Worm (Caenorhabditis elegans): ENCODE results near the gene gpd-2.

ce11 chrX:3102165-3102564 lies 12.3 kb downstream of the gpd-2 start, which contains the start of gene ztf-13:
- TF ChIP-seq pha-4 (tag; optimal IDR thresholded peaks at IDR 0.05) = no peak
- TF ChIP-seq F13H6.1 (tag; optimal IDR thresholded peaks at IDR 0.05) = no peak
- TF ChIP-seq nfya-1 (tag; optimal IDR thresholded peaks at IDR 0.05) = no peak
